Worm (Caenorhabditis elegans): ENCODE results near the gene wht-7.

DNA sequence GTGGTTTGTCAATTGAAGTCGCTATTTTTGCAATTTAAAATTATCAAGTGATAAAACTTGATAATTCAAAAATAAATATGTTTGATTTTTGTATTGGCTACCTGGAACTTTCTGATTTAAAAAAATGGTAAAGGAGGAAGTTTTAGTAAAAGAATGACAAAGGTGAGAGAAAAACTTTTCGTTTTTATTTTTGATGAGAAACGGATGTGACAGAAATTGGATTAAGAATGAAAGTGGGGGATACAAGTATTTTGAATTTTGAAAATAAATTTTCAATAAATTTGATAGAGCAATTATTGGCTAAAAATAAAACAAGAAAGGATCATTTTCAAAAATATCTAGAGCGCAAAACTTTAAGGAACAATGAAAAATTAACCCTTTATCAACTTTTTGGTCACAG, 46.6 kb downstream of the wht-7 start, which contains the start of gene C05D10.4:
- TF ChIP-seq dao-5 (tag; optimal IDR thresholded peaks at IDR 0.05) = no peak
- TF ChIP-seq him-1 (tag; optimal IDR thresholded peaks at IDR 0.05) = no peak

Measured in whole organism, L4/young adult.